Worm (Caenorhabditis elegans) whole organism, L2 larva: Measurements from ENCODE around the gene F58E2.5.

ENCODE experiments used
- mbf-1 ChIP-seq: sonication (generic microtip); optimal IDR thresholded peaks from 2 replicates; lab custom pipeline; 2017; ENCODE audit warnings: missing biosample characterization, missing genetic modification characterization
- nhr-21 ChIP-seq: fragments of 150-350 bp; optimal IDR thresholded peaks from 2 replicates; lab custom pipeline; 2014; ENCODE audit warnings: missing biosample characterization, missing genetic modification characterization

ce11 chrIV:3477124-3477523 lies 32.4 kb downstream of the F58E2.5 start, which contains the start of gene srz-69:
- TF ChIP-seq mbf-1 (tag; lab: Kevin White, UChicago) = no peak
- TF ChIP-seq nhr-21 = no peak
